Worm (Caenorhabditis elegans) whole organism, L4/young adult: Measurements from ENCODE around the gene Y39A3A.4.

Experiments used
- dao-5 ChIP-seq: sonication (generic microtip); optimal IDR thresholded peaks from 2 replicates; lab custom pipeline; 2016; ENCODE audit warnings: missing genotype, missing genetic modification characterization, moderate library complexity, missing compliant biosample characterization
- him-1 ChIP-seq: sonication (generic microtip); optimal IDR thresholded peaks from 2 replicates; lab custom pipeline; 2016; ENCODE audit warnings: missing genotype, missing genetic modification reagents, missing genetic modification characterization, missing compliant biosample characterization

- no peak for TF ChIP-seq him-1
- TF ChIP-seq dao-5, result no peak
Observed at ce11 chrIII:2054084-2054483, 22.3 kb downstream of the Y39A3A.4 start, which contains the start of gene M01E10.3.
